Worm (Caenorhabditis elegans): ENCODE results near the gene srx-18.

Gene srx-18

ce11 chrV:17821805-17822204, 23.1 kb upstream of the srx-18 start, which contains the start of gene srh-300:
srh-300 (plus strand) TSS chrV:17822105.
- no peak for TF ChIP-seq alr-1 (tag; optimal IDR thresholded peaks at IDR 0.05)
- TF ChIP-seq sma-3 (GFP tag; optimal IDR thresholded peaks at IDR 0.05): no peak
- TF ChIP-seq ZK546.5 (tag; optimal IDR thresholded peaks at IDR 0.05): no peak
- TF ChIP-seq nhr-25 (tag; optimal IDR thresholded peaks at IDR 0.05): no peak
- TF ChIP-seq F13H6.1 (tag; optimal IDR thresholded peaks at IDR 0.05): no peak
- no peak for TF ChIP-seq peb-1 (tag; optimal IDR thresholded peaks at IDR 0.05)
- no peak for TF ChIP-seq zag-1 (tag; optimal IDR thresholded peaks at IDR 0.05)
- TF ChIP-seq skn-1 (tag; optimal IDR thresholded peaks at IDR 0.05): no peak
- no peak for TF ChIP-seq fos-1 (tag; optimal IDR thresholded peaks at IDR 0.05)
- no peak for TF ChIP-seq unc-55 (GFP tag; optimal IDR thresholded peaks at IDR 0.05)
- TF ChIP-seq nhr-6 (tag; optimal IDR thresholded peaks at IDR 0.05): no peak
- no peak for TF ChIP-seq mbf-1 (tag; optimal IDR thresholded peaks at IDR 0.05)
- TF ChIP-seq nhr-21 (tag; optimal IDR thresholded peaks at IDR 0.05): no peak
- TF ChIP-seq lin-39 (tag; optimal IDR thresholded peaks at IDR 0.05): no peak
- no peak for TF ChIP-seq sma-9 (GFP tag; optimal IDR thresholded peaks at IDR 0.05)
- TF ChIP-seq sma-9 (tag; optimal IDR thresholded peaks at IDR 0.05): no peak
- no peak for TF ChIP-seq nhr-12 (tag; optimal IDR thresholded peaks at IDR 0.05)
- TF ChIP-seq ceh-82 (tag; optimal IDR thresholded peaks at IDR 0.05): no peak

ce11 chrV:17819704-17820103, 21.0 kb upstream of the srx-18 start:
- TF ChIP-seq crh-2 (tag; optimal IDR thresholded peaks at IDR 0.05): no peak
- TF ChIP-seq lin-11 (tag; optimal IDR thresholded peaks at IDR 0.05): no peak
- no peak for TF ChIP-seq sem-4 (tag; optimal IDR thresholded peaks at IDR 0.05)
- TF ChIP-seq unc-55 (GFP tag; optimal IDR thresholded peaks at IDR 0.05): no peak
- no peak for TF ChIP-seq F13H6.1 (tag; optimal IDR thresholded peaks at IDR 0.05)
- TF ChIP-seq R02D3.7 (tag; optimal IDR thresholded peaks at IDR 0.05): no peak
- no peak for TF ChIP-seq fos-1 (tag; optimal IDR thresholded peaks at IDR 0.05)
- no peak for TF ChIP-seq nhr-77 (tag; optimal IDR thresholded peaks at IDR 0.05)
- TF ChIP-seq nhr-129 (tag; optimal IDR thresholded peaks at IDR 0.05): no peak
- TF ChIP-seq egl-27 (tag; optimal IDR thresholded peaks at IDR 0.05): no peak

- no peak for TF ChIP-seq unc-55 (GFP tag; optimal IDR thresholded peaks at IDR 0.05)
- TF ChIP-seq unc-39 (tag; optimal IDR thresholded peaks at IDR 0.05): no peak
- no peak for TF ChIP-seq fos-1 (tag; optimal IDR thresholded peaks at IDR 0.05)
- TF ChIP-seq ztf-4 (tag; optimal IDR thresholded peaks at IDR 0.05): no peak
These were observed 19.9 kb upstream of the srx-18 start, which contains the start of gene srh-298 for ce11 chrV:17818567-17818966. srh-298 (plus strand) TSS chrV:17818867.

- TF ChIP-seq ama-1 (optimal IDR thresholded peaks at IDR 0.05) (no peak), nhr-21 (tag; optimal IDR thresholded peaks at IDR 0.05) (no peak)
These were observed 13.4 kb upstream of the srx-18 start for ce11 chrV:17812127-17812526.

ce11 chrV:17810053-17810452, 11.4 kb upstream of the srx-18 start, which contains the start of gene srh-296:
srh-296 (plus strand) TSS chrV:17810353.
- TF ChIP-seq sma-3 (GFP tag; optimal IDR thresholded peaks at IDR 0.05): no peak
- TF ChIP-seq lin-13 (GFP tag; optimal IDR thresholded peaks at IDR 0.05): no peak
- no peak for TF ChIP-seq ztf-4 (tag; optimal IDR thresholded peaks at IDR 0.05)
- TF ChIP-seq egl-27 (tag; optimal IDR thresholded peaks at IDR 0.05): no peak
- no peak for TF ChIP-seq dmd-4 (tag; optimal IDR thresholded peaks at IDR 0.05)
- no peak for TF ChIP-seq sem-4 (tag; optimal IDR thresholded peaks at IDR 0.05)
- TF ChIP-seq unc-39 (tag; optimal IDR thresholded peaks at IDR 0.05): no peak
- no peak for TF ChIP-seq nhr-77 (tag; optimal IDR thresholded peaks at IDR 0.05)
- no peak for TF ChIP-seq ceh-16 (tag; optimal IDR thresholded peaks at IDR 0.05)
- TF ChIP-seq mab-5 (tag; optimal IDR thresholded peaks at IDR 0.05): no peak
- no peak for TF ChIP-seq nhr-12 (tag; optimal IDR thresholded peaks at IDR 0.05)
- no peak for TF ChIP-seq nhr-6 (tag; optimal IDR thresholded peaks at IDR 0.05)
- TF ChIP-seq peb-1 (tag; optimal IDR thresholded peaks at IDR 0.05): no peak

- no peak for TF ChIP-seq sma-9 (GFP tag; optimal IDR thresholded peaks at IDR 0.05)
- no peak for TF ChIP-seq sma-9 (tag; optimal IDR thresholded peaks at IDR 0.05)
- no peak for TF ChIP-seq elt-1 (tag; optimal IDR thresholded peaks at IDR 0.05)
- TF ChIP-seq skn-1 (tag; optimal IDR thresholded peaks at IDR 0.05): no peak
- no peak for TF ChIP-seq nhr-11 (tag; optimal IDR thresholded peaks at IDR 0.05)
- TF ChIP-seq mab-5 (tag; optimal IDR thresholded peaks at IDR 0.05): no peak
- no peak for TF ChIP-seq nhr-12 (tag; optimal IDR thresholded peaks at IDR 0.05)
- no peak for TF ChIP-seq dmd-4 (tag; optimal IDR thresholded peaks at IDR 0.05)
- TF ChIP-seq nhr-77 (tag; optimal IDR thresholded peaks at IDR 0.05): no peak
- no peak for TF ChIP-seq blmp-1 (tag; optimal IDR thresholded peaks at IDR 0.05; ENCODE audit: insufficient read depth)
- TF ChIP-seq unc-39 (tag; optimal IDR thresholded peaks at IDR 0.05): no peak
- TF ChIP-seq lsy-2 (tag; optimal IDR thresholded peaks at IDR 0.05): no peak
- no peak for TF ChIP-seq F13H6.1 (tag; optimal IDR thresholded peaks at IDR 0.05)
- no peak for TF ChIP-seq C34F6.9 (tag; optimal IDR thresholded peaks at IDR 0.05)
- no peak for TF ChIP-seq unc-55 (GFP tag; optimal IDR thresholded peaks at IDR 0.05)
- no peak for TF ChIP-seq lin-39 (tag; optimal IDR thresholded peaks at IDR 0.05)
- TF ChIP-seq snpc-4 (tag; optimal IDR thresholded peaks at IDR 0.05): no peak
- TF ChIP-seq fos-1 (tag; optimal IDR thresholded peaks at IDR 0.05): no peak
These were observed 6.6 kb upstream of the srx-18 start, which contains the start of gene srh-291 for ce11 chrV:17805323-17805722. srh-291 (plus strand) TSS chrV:17805623.

Data from whole organism, L2 larva.